Fruit fly (Drosophila melanogaster): ENCODE measurements around the gene ema.

DNA sequence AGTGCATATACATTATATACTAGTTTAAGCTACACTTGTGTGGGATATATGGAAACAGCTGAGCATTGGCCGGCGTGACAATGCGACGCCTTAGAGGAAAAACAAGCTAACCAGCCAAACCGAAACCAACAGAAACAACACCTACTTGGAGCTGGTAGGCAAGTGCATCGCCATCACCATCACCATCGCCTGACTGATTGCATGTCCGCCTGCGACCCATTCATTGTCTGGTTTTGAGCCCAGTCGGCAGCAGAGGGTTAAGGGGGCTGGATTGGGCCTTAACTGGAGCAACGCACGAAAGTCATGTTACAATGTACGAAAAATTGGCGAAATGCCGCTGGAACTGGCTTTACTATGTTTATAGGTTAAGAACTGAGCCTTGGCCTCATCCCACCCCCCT is 54.4 kb downstream of the ema start:
- TF ChIP-seq CG8478 (optimal IDR thresholded peaks at IDR 0.05): no peak
- TF ChIP-seq CTCF (optimal IDR thresholded peaks at IDR 0.05): no peak
